Fruit fly (Drosophila melanogaster) whole organism, embryonic: ENCODE results near the gene Dlip1.

ENCODE experiments used
- CG10267 ChIP-seq: fragments of 200-800 bp; sonication (Bioruptor generic); optimal IDR thresholded peaks from 2 replicates; lab custom pipeline; 2018; ENCODE audit warnings: missing biosample characterization, mild to moderate bottlenecking, missing genetic modification characterization, moderate library complexity
- CG11695 ChIP-seq: fragments of 200-800 bp; sonication (Bioruptor generic); IDR thresholded peaks from 3 replicates; pipeline ENCODE4 v1.3.6; 2022; ENCODE audit warnings: missing biosample characterization, missing genetic modification characterization
- CG14710 ChIP-seq: fragments of 200-800 bp; sonication (Bioruptor generic); optimal IDR thresholded peaks from 3 replicates; lab custom pipeline; 2019; ENCODE audit warnings: missing biosample characterization, mild to moderate bottlenecking, missing genetic modification characterization, moderate library complexity
- CG3281 ChIP-seq: fragments of 200-800 bp; sonication (Bioruptor generic); optimal IDR thresholded peaks from 3 replicates; lab custom pipeline; 2017; ENCODE audit warnings: missing biosample characterization, mild to moderate bottlenecking, missing genetic modification characterization
- CG5180 ChIP-seq: fragments of 200-800 bp; sonication (Bioruptor generic); optimal IDR thresholded peaks from 3 replicates; lab custom pipeline; 2017; ENCODE audit warnings: missing biosample characterization, missing genetic modification characterization, mild to moderate bottlenecking, moderate library complexity, missing genetic modification reagents
- Hand ChIP-seq: fragments of 200-800 bp; sonication (Bioruptor generic); optimal IDR thresholded peaks from 2 replicates; lab custom pipeline; 2017; ENCODE audit warnings: mild to moderate bottlenecking, missing biosample characterization, missing genetic modification reagents, missing genetic modification characterization
- Sox102F ChIP-seq: fragments of 200-800 bp; sonication (Bioruptor generic); optimal IDR thresholded peaks from 2 replicates; lab custom pipeline; 2018; ENCODE audit warnings: missing biosample characterization, mild to moderate bottlenecking, missing genetic modification characterization, moderate library complexity
- crc ChIP-seq: fragments of 200-800 bp; sonication (Bioruptor generic); optimal IDR thresholded peaks from 2 replicates; lab custom pipeline; 2016; ENCODE audit warnings: missing biosample characterization, missing genetic modification characterization
- pan ChIP-seq, 4 experiments: fragments of >200 bp in 3 of 4; fragments of 200-800 bp in 1 of 4; sonication (Bioruptor generic) in 1 of 4; optimal IDR thresholded peaks in 3 of 4; IDR thresholded peaks in 1 of 4; 2 replicates each; pipeline versions ENCODE4 v1.3.6 to Lab custom; 2017 to 2022; ENCODE audit warnings: missing biosample characterization in 2 of 4, missing genetic modification characterization in 2 of 4, mixed read lengths in 1 of 4

dm6 chrX:9120828-9121754, 37.3 kb upstream of the Dlip1 start:
- TF ChIP-seq Sox102F (peak; percentile 63), CG14710 (peak; percentile 41), Hand (GFP tag; lab: Kevin White, UChicago) (peak; percentile 12), crc (no peak), CG11695 (peak; percentile 31; the same call in 1 of the 3 replicates), CG5180 (no peak), CG3281 (GFP tag; lab: Kevin White, UChicago) (peak; percentile 55), CG10267 (tag; lab: Kevin White, UChicago) (peak; percentile 50), pan (optimal IDR thresholded peaks at IDR 0.05; lab: Kevin White, UChicago) (no peak), pan (GFP tag; optimal IDR thresholded peaks at IDR 0.05 in 1 of 2, IDR thresholded peaks at IDR 0.05 in 1 of 2) (peak in 1 of 2 experiments; percentile 50)
